Worm (Caenorhabditis elegans): ENCODE data around the gene emb-8.

ce11 chrIII:5153137-5153536 lies 46.3 kb downstream of the emb-8 start, which contains the start of the genes rbm-42 and grwd-1:
- TF ChIP-seq madf-6 (GFP tag; IDR thresholded peaks at IDR 0.05) (no peak), egl-44 (GFP tag; IDR thresholded peaks at IDR 0.05) (no peak), Y56A3A.18 (GFP tag; IDR thresholded peaks at IDR 0.05) (no peak), nhr-80 (tag; optimal IDR thresholded peaks at IDR 0.05) (no peak), C17E4.6 (GFP tag; IDR thresholded peaks at IDR 0.05) (no peak), mel-28 (tag; optimal IDR thresholded peaks at IDR 0.05; ENCODE audit: borderline replicate concordance) (no peak), cebp-1 (GFP tag; IDR thresholded peaks at IDR 0.05) (no peak), cebp-1 (tag; optimal IDR thresholded peaks at IDR 0.05) (no peak), ztf-25 (GFP tag; IDR thresholded peaks at IDR 0.05) (no peak), somi-1 (GFP tag; optimal IDR thresholded peaks at IDR 0.05) (no peak), dpl-1 (GFP tag; optimal IDR thresholded peaks at IDR 0.05) (no peak)

Measured in whole organism, young adult.